Fruit fly (Drosophila melanogaster): ENCODE results near the gene CG45413.
A peak's percentile ranks its signal among the peaks of the same experiment; 100 is the strongest.

The CG45413 gene

DNA sequence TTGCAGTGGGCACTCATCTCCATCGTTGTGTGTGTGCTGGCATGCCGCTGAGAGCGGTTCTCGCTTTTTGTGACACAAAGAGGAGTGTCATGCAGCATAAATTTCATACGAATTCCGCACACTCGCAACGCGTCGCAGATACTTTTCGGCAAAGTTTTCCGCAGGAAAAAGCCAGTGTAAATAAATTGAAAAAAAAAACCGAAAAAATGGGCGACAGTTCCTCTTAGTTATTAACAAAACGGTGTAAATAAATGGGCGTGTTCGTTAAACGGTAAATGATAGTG is 11.0 kb upstream of the CG45413 start, which contains the start of gene tow:
TSS of gene tow (plus strand) at position 26 of the 284 bp plus-strand sequence.
- 0 out of 3 replicates have a peak, but pooled peaks have one; percentile 21 for TF ChIP-seq CG6175 (GFP tag; IDR thresholded peaks at IDR 0.05)
- no peak for TF ChIP-seq sqz (GFP tag; optimal IDR thresholded peaks at IDR 0.05)
- peak; percentile 95 for TF ChIP-seq nerfin-1 (tag; optimal IDR thresholded peaks at IDR 0.05)
- TF ChIP-seq tin (GFP tag; optimal IDR thresholded peaks at IDR 0.05) = no peak
- no peak for TF ChIP-seq onecut (GFP tag; IDR thresholded peaks at IDR 0.05)
- peak; percentile 11 for TF ChIP-seq ewg (GFP tag; optimal IDR thresholded peaks at IDR 0.05)
- TF ChIP-seq ci (GFP tag; IDR thresholded peaks at IDR 0.05) = peak; percentile 41; the same call in 1 of the 3 replicates
- TF ChIP-seq CG3163 (GFP tag; optimal IDR thresholded peaks at IDR 0.05) = peak; percentile 13
- TF ChIP-seq Trl (optimal IDR thresholded peaks at IDR 0.05) = peak in 1 of 2 experiments; percentile 17
- no peak for TF ChIP-seq Trl (GFP tag; optimal IDR thresholded peaks at IDR 0.05)
- TF ChIP-seq rib (GFP tag; IDR thresholded peaks at IDR 0.05) = peak; percentile 40; the same call in 1 of the 2 replicates
- 0 out of 2 replicates have a peak, but pooled peaks have one; percentile 20 for TF ChIP-seq CG6689 (GFP tag; IDR thresholded peaks at IDR 0.05)
- TF ChIP-seq vnd (GFP tag; IDR thresholded peaks at IDR 0.05; ENCODE audit: partially characterized antibody) = 0 out of 3 replicates have a peak, but pooled peaks have one; percentile 7
- TF ChIP-seq fu2 (GFP tag; optimal IDR thresholded peaks at IDR 0.05) = no peak
- TF ChIP-seq Asciz (GFP tag; optimal IDR thresholded peaks at IDR 0.05) = no peak
- peak; percentile 76 for TF ChIP-seq sd (tag; optimal IDR thresholded peaks at IDR 0.05)
- no peak for TF ChIP-seq CG5245 (GFP tag; optimal IDR thresholded peaks at IDR 0.05)
- peak; percentile 69; the same call in 1 of the 4 replicates for TF ChIP-seq chinmo (GFP tag; IDR thresholded peaks at IDR 0.05; ENCODE audit: partially characterized antibody)
- no peak for TF ChIP-seq slp2 (GFP tag; optimal IDR thresholded peaks at IDR 0.05)
- no peak for TF ChIP-seq CG32772 (GFP tag; IDR thresholded peaks at IDR 0.05)
- no peak for TF ChIP-seq CG34224 (GFP tag; IDR thresholded peaks at IDR 0.05; ENCODE audit: partially characterized antibody)
- no peak for TF ChIP-seq odd (GFP tag; optimal IDR thresholded peaks at IDR 0.05)
- no peak for TF ChIP-seq Atf-2 (GFP tag; optimal IDR thresholded peaks at IDR 0.05)
- TF ChIP-seq sens (GFP tag) = peak; percentile 37

DNA sequence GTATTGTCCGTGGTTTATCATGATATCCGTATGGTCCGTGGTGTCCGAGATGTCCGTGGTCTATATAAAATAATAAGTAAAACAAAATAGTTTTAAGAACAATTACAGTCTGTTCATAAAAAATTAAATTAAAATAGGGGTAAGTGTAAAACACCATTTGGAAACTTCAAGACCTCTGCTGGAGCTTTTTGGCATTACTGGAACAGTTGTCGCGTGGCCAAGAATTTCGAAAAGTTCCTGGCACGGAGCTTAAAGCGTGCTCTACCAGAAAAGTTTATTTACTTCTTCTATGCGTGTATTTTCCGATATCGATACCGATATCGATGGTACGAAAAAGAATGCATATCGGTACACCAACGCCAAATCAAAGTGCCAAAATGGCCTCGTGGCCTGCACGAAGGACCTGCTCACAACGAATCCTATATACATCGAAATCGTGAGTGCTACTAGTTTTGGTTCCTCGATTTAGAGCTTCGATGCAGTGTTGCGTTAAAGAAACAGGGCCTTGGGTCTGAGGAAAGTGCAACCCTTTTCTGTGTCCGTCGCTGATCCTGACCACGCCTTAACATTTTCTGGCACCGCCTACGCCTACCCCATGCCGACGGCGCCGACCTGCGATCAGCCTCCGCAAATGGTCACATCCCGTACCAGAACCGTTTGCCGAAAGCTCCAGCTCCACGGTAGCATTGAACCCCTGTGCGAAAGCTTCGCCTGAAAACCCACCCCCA is 10.5 kb upstream of the CG45413 start:
- no peak for TF ChIP-seq ewg (GFP tag; optimal IDR thresholded peaks at IDR 0.05)
- no peak for TF ChIP-seq Elba2 (GFP tag; optimal IDR thresholded peaks at IDR 0.05)
- 0 out of 2 replicates have a peak, but pooled peaks have one; percentile 39 for TF ChIP-seq MBD-R2 (GFP tag; IDR thresholded peaks at IDR 0.05)
- TF ChIP-seq Bgb (GFP tag; IDR thresholded peaks at IDR 0.05; ENCODE audit: partially characterized antibody) = peak; percentile 44; the same call in 1 of the 2 replicates
- TF ChIP-seq Lhr (GFP tag; optimal IDR thresholded peaks at IDR 0.05) = peak; percentile 6
- peak; percentile 77 for TF ChIP-seq CG13287 (GFP tag; IDR thresholded peaks at IDR 0.05; ENCODE audit: partially characterized antibody)
- no peak for TF ChIP-seq CG2678 (tag; optimal IDR thresholded peaks at IDR 0.05)
- TF ChIP-seq hkb (optimal IDR thresholded peaks at IDR 0.05) = no peak
- 0 out of 2 replicates have a peak, but pooled peaks have one; percentile 14 for TF ChIP-seq hkb (GFP tag; IDR thresholded peaks at IDR 0.05)
- TF ChIP-seq CG8478 (optimal IDR thresholded peaks at IDR 0.05) = peak; percentile 1
- TF ChIP-seq CG11456 (GFP tag; IDR thresholded peaks at IDR 0.05) = 0 out of 3 replicates have a peak, but pooled peaks have one; percentile 26
- TF ChIP-seq cg (GFP tag; optimal IDR thresholded peaks at IDR 0.05) = peak; percentile 13
- peak; percentile 41 for TF ChIP-seq BEAF-32 (GFP tag; optimal IDR thresholded peaks at IDR 0.05)
- TF ChIP-seq ttk (GFP tag; IDR thresholded peaks at IDR 0.05) = peak; percentile 68; the same call in 1 of the 2 replicates
- TF ChIP-seq Dref (GFP tag; IDR thresholded peaks at IDR 0.05) = peak; percentile 63
- no peak for TF ChIP-seq CG14014 (GFP tag; IDR thresholded peaks at IDR 0.05)
- no peak for TF ChIP-seq tgo (GFP tag; IDR thresholded peaks at IDR 0.05)
- no peak for TF ChIP-seq CG9876 (GFP tag; optimal IDR thresholded peaks at IDR 0.05)
- TF ChIP-seq sd (tag; optimal IDR thresholded peaks at IDR 0.05) = peak; percentile 75
- no peak for TF ChIP-seq ab (GFP tag; optimal IDR thresholded peaks at IDR 0.05)
- peak; percentile 21 for TF ChIP-seq ftz-f1 (GFP tag; optimal IDR thresholded peaks at IDR 0.05)
- TF ChIP-seq Trl (optimal IDR thresholded peaks at IDR 0.05) = no peak
- TF ChIP-seq Trl (GFP tag; optimal IDR thresholded peaks at IDR 0.05) = peak; percentile 16
- TF ChIP-seq Mes4 (GFP tag; optimal IDR thresholded peaks at IDR 0.05) = no peak
- TF ChIP-seq Deaf1 (tag; optimal IDR thresholded peaks at IDR 0.05) = peak; percentile 20
- peak; percentile 92 for TF ChIP-seq CTCF (GFP tag; optimal IDR thresholded peaks at IDR 0.05)
- no peak for TF ChIP-seq CG12071 (GFP tag; optimal IDR thresholded peaks at IDR 0.05)
- TF ChIP-seq CG4404 (GFP tag; IDR thresholded peaks at IDR 0.05) = no peak
- peak; percentile 46; the same call in 1 of the 3 replicates for TF ChIP-seq vnd (GFP tag; IDR thresholded peaks at IDR 0.05; ENCODE audit: partially characterized antibody)
- no peak for TF ChIP-seq CG6854 (GFP tag; optimal IDR thresholded peaks at IDR 0.05)
- peak; percentile 51 for TF ChIP-seq Med (GFP tag)

All from whole organism, embryonic.